Fruit fly (Drosophila melanogaster): ENCODE measurements around the gene SmE.

DNA sequence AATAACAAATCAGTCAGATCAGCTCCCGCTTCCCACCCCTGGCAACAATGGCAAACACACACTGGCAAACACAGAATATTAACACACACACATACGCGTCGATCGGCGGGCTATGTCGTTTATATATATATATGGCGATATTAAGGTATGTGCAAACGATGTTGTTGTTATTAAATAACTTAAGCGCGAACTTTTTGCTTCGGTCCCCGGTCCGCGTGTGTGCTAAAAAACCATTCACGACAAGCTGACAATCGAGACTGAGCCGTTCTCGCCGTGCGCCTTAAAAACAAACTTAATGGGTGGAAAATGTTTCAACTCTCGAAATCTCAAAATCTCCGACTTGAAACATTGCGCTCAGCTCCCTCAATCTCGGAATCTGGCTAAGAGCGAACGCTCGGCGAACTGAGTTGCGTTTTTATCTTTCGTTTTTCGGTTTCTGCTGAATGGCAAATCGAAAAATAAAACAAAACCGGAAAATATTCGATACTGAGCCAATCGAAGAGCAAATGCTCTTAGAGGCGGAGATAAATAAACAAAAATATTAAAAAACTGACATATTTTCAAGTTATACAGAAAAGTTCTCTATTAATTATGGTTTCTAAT, 5.9 kb downstream of the SmE start, which contains the start of gene spz3:
- TF ChIP-seq CG12768 (GFP tag; optimal IDR thresholded peaks at IDR 0.05): no peak
- TF ChIP-seq CG33017 (tag; optimal IDR thresholded peaks at IDR 0.05): no peak
- TF ChIP-seq cnc (optimal IDR thresholded peaks at IDR 0.05): no peak
- TF ChIP-seq CG11617 (GFP tag; optimal IDR thresholded peaks at IDR 0.05): no peak
